Worm (Caenorhabditis elegans) whole organism, late embryonic: Measurements from ENCODE around the gene fut-4.

ENCODE experiments used
- C38D4.7 ChIP-seq: fragments of 200-800 bp; sonication (Bioruptor generic); optimal IDR thresholded peaks from 2 replicates; lab custom pipeline; 2018; ENCODE audit warnings: mild to moderate bottlenecking, missing genetic modification characterization, moderate library complexity, missing compliant biosample characterization
- T23F11.4 ChIP-seq: fragments of 200-800 bp; sonication (Bioruptor generic); optimal IDR thresholded peaks from 2 replicates; lab custom pipeline; 2018; ENCODE audit warnings: mild to moderate bottlenecking, missing genetic modification characterization, missing compliant biosample characterization
- ama-1 ChIP-seq: fragments of 150-350 bp; optimal IDR thresholded peaks from 2 replicates; lab custom pipeline; 2014
- ceh-14 ChIP-seq: sonication (generic microtip); optimal IDR thresholded peaks from 2 replicates; lab custom pipeline; 2016; ENCODE audit warnings: missing genotype, missing genetic modification characterization, missing compliant biosample characterization
- ceh-18 ChIP-seq: sonication (generic microtip); optimal IDR thresholded peaks from 2 replicates; lab custom pipeline; 2016; ENCODE audit warnings: missing genetic modification characterization, missing compliant biosample characterization
- ceh-19 ChIP-seq: fragments of 200-800 bp; sonication (Bioruptor generic); optimal IDR thresholded peaks from 2 replicates; lab custom pipeline; 2018; ENCODE audit warnings: mild to moderate bottlenecking, missing genetic modification characterization, missing compliant biosample characterization
- ceh-2 ChIP-seq: sonication (generic microtip); optimal IDR thresholded peaks from 2 replicates; lab custom pipeline; 2016; ENCODE audit warnings: missing genotype, missing genetic modification characterization, missing compliant biosample characterization
- ceh-24 ChIP-seq: sonication (generic microtip); optimal IDR thresholded peaks from 2 replicates; lab custom pipeline; 2016; ENCODE audit warnings: mild to moderate bottlenecking, missing genetic modification characterization, missing compliant biosample characterization
- ceh-31 ChIP-seq: sonication (generic microtip); optimal IDR thresholded peaks from 2 replicates; lab custom pipeline; 2016; ENCODE audit warnings: missing genetic modification characterization, missing compliant biosample characterization
- ceh-45 ChIP-seq: fragments of 200-800 bp; sonication (Bioruptor generic); IDR thresholded peaks from 2 replicates; pipeline ENCODE4 v1.3.6; 2022; ENCODE audit warnings: missing genetic modification reagents, missing genetic modification characterization, missing compliant biosample characterization
- che-1 ChIP-seq: sonication (generic microtip); optimal IDR thresholded peaks from 2 replicates; lab custom pipeline; 2016; ENCODE audit warnings: mild to moderate bottlenecking, missing genetic modification characterization, missing compliant biosample characterization
- dmd-4 ChIP-seq: sonication (generic microtip); optimal IDR thresholded peaks from 2 replicates; lab custom pipeline; 2016; ENCODE audit warnings: borderline replicate concordance, missing genetic modification characterization, missing compliant biosample characterization
- dve-1 ChIP-seq: sonication (generic microtip); optimal IDR thresholded peaks from 2 replicates; lab custom pipeline; 2017; ENCODE audit warnings: antibody characterized with exemption, mild to moderate bottlenecking, missing genetic modification characterization, missing compliant biosample characterization
- elt-2 ChIP-seq: sonication (generic microtip); optimal IDR thresholded peaks from 2 replicates; lab custom pipeline; 2016; ENCODE audit warnings: missing genetic modification reagents, missing genetic modification characterization, missing compliant biosample characterization
- fkh-10 ChIP-seq: fragments of 150-350 bp; optimal IDR thresholded peaks from 2 replicates; lab custom pipeline; 2014; ENCODE audit warnings: missing biosample characterization, missing genetic modification reagents, missing genetic modification characterization
- fkh-6 ChIP-seq: sonication (generic microtip); optimal IDR thresholded peaks from 2 replicates; lab custom pipeline; 2016; ENCODE audit warnings: missing genetic modification characterization, missing compliant biosample characterization
- gmeb-2 ChIP-seq: sonication (generic microtip); optimal IDR thresholded peaks from 2 replicates; lab custom pipeline; 2016; ENCODE audit warnings: missing genetic modification characterization, inconsistent platforms, missing compliant biosample characterization
- hlh-13 ChIP-seq: fragments of 200-800 bp; sonication (Bioruptor generic); optimal IDR thresholded peaks from 2 replicates; lab custom pipeline; 2018; ENCODE audit warnings: mild to moderate bottlenecking, missing genetic modification characterization, missing compliant biosample characterization
- hlh-30 ChIP-seq: sonication (generic microtip); optimal IDR thresholded peaks from 2 replicates; lab custom pipeline; 2017; ENCODE audit warnings: antibody characterized with exemption, missing genetic modification characterization, missing compliant biosample characterization; ENCODE audit not compliant: insufficient read depth
- hlh-6 ChIP-seq: sonication (generic microtip); optimal IDR thresholded peaks from 2 replicates; lab custom pipeline; 2016; ENCODE audit warnings: missing genotype, missing genetic modification characterization, missing compliant biosample characterization
- hlh-8 ChIP-seq: sonication (generic microtip); optimal IDR thresholded peaks from 2 replicates; lab custom pipeline; 2016; ENCODE audit warnings: missing genotype, missing genetic modification characterization, missing compliant biosample characterization
- lim-6 ChIP-seq: sonication (generic microtip); optimal IDR thresholded peaks from 2 replicates; lab custom pipeline; 2016; ENCODE audit warnings: missing genetic modification characterization, missing compliant biosample characterization
- nfya-1 ChIP-seq: sonication (generic microtip); optimal IDR thresholded peaks from 2 replicates; lab custom pipeline; 2017; ENCODE audit warnings: missing genetic modification characterization, mild to moderate bottlenecking, missing compliant biosample characterization, antibody characterized with exemption, moderate library complexity
- nhr-11 ChIP-seq: fragments of 150-350 bp; optimal IDR thresholded peaks from 2 replicates; lab custom pipeline; 2014; ENCODE audit warnings: missing biosample characterization, missing genetic modification characterization
- nhr-232 ChIP-seq: sonication (generic microtip); optimal IDR thresholded peaks from 2 replicates; lab custom pipeline; 2016; ENCODE audit warnings: missing genetic modification characterization, missing compliant biosample characterization
- npax-4 ChIP-seq: sonication (generic microtip); optimal IDR thresholded peaks from 2 replicates; lab custom pipeline; 2016; ENCODE audit warnings: missing genetic modification characterization, missing compliant biosample characterization
- odd-2 ChIP-seq: sonication (generic microtip); optimal IDR thresholded peaks from 2 replicates; lab custom pipeline; 2017; ENCODE audit warnings: antibody characterized with exemption, mild to moderate bottlenecking, missing genetic modification characterization, missing compliant biosample characterization
- pax-1 ChIP-seq: fragments of 150-350 bp; optimal IDR thresholded peaks from 2 replicates; lab custom pipeline; 2014; ENCODE audit warnings: missing biosample characterization, missing genetic modification characterization
- pqm-1 ChIP-seq: sonication (generic microtip); optimal IDR thresholded peaks from 2 replicates; lab custom pipeline; 2016; ENCODE audit warnings: missing genetic modification characterization, missing compliant biosample characterization
- pros-1 ChIP-seq: fragments of 150-350 bp; optimal IDR thresholded peaks from 2 replicates; lab custom pipeline; 2014; ENCODE audit warnings: missing biosample characterization, missing genetic modification reagents, missing genetic modification characterization
- ref-2 ChIP-seq: sonication (generic microtip); optimal IDR thresholded peaks from 2 replicates; lab custom pipeline; 2016; ENCODE audit warnings: missing genetic modification characterization, missing compliant biosample characterization
- sox-2 ChIP-seq: fragments of 200-800 bp; sonication (Bioruptor generic); IDR thresholded peaks from 2 replicates; pipeline ENCODE4 v1.3.6; 2022; ENCODE audit warnings: missing genetic modification reagents, missing genetic modification characterization, missing compliant biosample characterization
- tbx-2 ChIP-seq: sonication (generic microtip); optimal IDR thresholded peaks from 2 replicates; lab custom pipeline; 2016; ENCODE audit warnings: missing genetic modification characterization, missing compliant biosample characterization
- tbx-7 ChIP-seq: sonication (generic microtip); optimal IDR thresholded peaks from 2 replicates; lab custom pipeline; 2016; ENCODE audit warnings: missing genotype, missing genetic modification characterization, missing compliant biosample characterization
- ttx-3 ChIP-seq: sonication (generic microtip); optimal IDR thresholded peaks from 2 replicates; lab custom pipeline; 2016; ENCODE audit warnings: missing genetic modification reagents, missing genetic modification characterization, missing compliant biosample characterization
- unc-42 ChIP-seq: sonication (generic microtip); optimal IDR thresholded peaks from 2 replicates; lab custom pipeline; 2016; ENCODE audit warnings: missing genotype, missing genetic modification characterization, missing compliant biosample characterization
- unc-55 ChIP-seq: sonication (generic microtip); optimal IDR thresholded peaks from 2 replicates; lab custom pipeline; 2017; ENCODE audit warnings: missing biosample characterization, missing genetic modification reagents, missing genetic modification characterization
- ztf-16 ChIP-seq: sonication (generic microtip); optimal IDR thresholded peaks from 2 replicates; lab custom pipeline; 2017; ENCODE audit warnings: missing genetic modification characterization, missing compliant biosample characterization

Gene fut-4

ce11 chrII:2822435-2822920, at the start of gene fut-4, which contains the start of gene K12H6.10:
TSS of gene fut-4 (minus strand) at chrII:2822535.
TSS of gene K12H6.10 (plus strand) at chrII:2822870.
- no peak for TF ChIP-seq unc-55 (GFP tag; lab: Kevin White, UChicago)
- TF ChIP-seq ceh-31 (tag; lab: Kevin White, UChicago) = no peak
- TF ChIP-seq ztf-16 (tag; lab: Kevin White, UChicago) = no peak
- no peak for TF ChIP-seq che-1 (tag; lab: Kevin White, UChicago)
- TF ChIP-seq tbx-2 (tag; lab: Kevin White, UChicago) = no peak
- no peak for TF ChIP-seq nhr-232
- TF ChIP-seq tbx-7 (tag; lab: Kevin White, UChicago) = no peak
- no peak for TF ChIP-seq dmd-4
- TF ChIP-seq npax-4 (tag; lab: Kevin White, UChicago) = no peak
- TF ChIP-seq sox-2 (GFP tag; lab: Robert Waterston, UW) = no peak
- no peak for TF ChIP-seq nfya-1 (tag; lab: Kevin White, UChicago)

DNA sequence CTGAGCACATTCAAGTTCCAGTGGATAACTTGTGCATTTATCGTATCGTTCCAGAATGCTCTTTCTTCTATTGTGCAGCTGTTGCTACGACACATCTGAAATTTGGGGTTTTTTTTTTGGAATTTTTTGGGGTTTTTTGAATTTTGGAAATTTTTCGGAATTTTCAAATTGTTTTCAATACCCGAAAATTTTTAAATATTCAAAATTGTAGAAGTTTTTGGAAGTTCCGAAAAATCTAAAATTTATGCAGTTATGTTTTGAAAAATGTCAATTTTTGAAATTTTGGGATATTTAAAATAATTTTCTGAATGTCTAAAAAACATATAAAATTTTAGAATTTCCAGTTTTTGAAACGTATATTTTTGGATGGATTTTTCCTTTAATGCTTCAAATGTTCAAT, 49.5 kb upstream of the fut-4 start, which contains the start of gene Y110A2AL.10:
Gene Y110A2AL.10 (minus strand): TSS at position 101 of the 400 bp plus-strand sequence.
- TF ChIP-seq pax-1 (tag; lab: Kevin White, UChicago) (no peak), nhr-11 (tag; lab: Kevin White, UChicago) (no peak), pqm-1 (tag; lab: Kevin White, UChicago) (no peak), lim-6 (tag; lab: Kevin White, UChicago) (no peak), elt-2 (no peak), hlh-13 (GFP tag; lab: Kevin White, UChicago) (no peak), ceh-14 (tag; lab: Kevin White, UChicago) (no peak), T23F11.4 (no peak), ceh-31 (tag; lab: Kevin White, UChicago) (no peak), ceh-45 (GFP tag; lab: Robert Waterston, UW) (no peak), odd-2 (no peak), gmeb-2 (no peak), hlh-8 (tag; lab: Kevin White, UChicago) (no peak), ceh-19 (no peak), sox-2 (GFP tag; lab: Robert Waterston, UW) (no peak)

DNA sequence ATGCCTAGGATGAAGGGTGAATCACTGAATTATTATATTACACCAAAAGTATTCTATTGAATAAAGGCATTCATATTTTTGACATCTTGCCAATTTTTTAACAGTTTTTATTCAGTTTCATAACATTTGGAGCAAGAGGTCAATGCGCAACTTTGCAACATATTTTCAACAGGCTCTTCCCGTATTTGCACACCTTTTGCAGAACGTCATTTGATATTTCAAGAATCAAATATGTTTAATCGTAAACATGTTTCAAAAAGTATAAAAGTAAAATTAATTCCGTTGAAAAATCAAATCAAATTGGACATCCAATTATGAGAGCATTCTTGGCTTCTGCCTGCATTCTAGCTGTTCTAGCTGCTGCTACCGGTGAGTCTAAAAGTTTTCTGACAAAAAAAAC, 45.4 kb upstream of the fut-4 start, which contains the start of gene Y110A2AL.2:
Gene Y110A2AL.2 (plus strand): TSS at position 301 of the 400 bp plus-strand sequence.
- TF ChIP-seq hlh-30 (tag; lab: Kevin White, UChicago) = no peak
- TF ChIP-seq ceh-2 (tag; lab: Kevin White, UChicago) = no peak
- no peak for TF ChIP-seq ama-1
- no peak for TF ChIP-seq hlh-6
- no peak for TF ChIP-seq ceh-14 (tag; lab: Kevin White, UChicago)
- TF ChIP-seq pros-1 = no peak
- TF ChIP-seq unc-42 = no peak
- no peak for TF ChIP-seq fkh-6
- TF ChIP-seq ceh-18 (tag; lab: Kevin White, UChicago) = no peak
- TF ChIP-seq tbx-2 (tag; lab: Kevin White, UChicago) = no peak
- no peak for TF ChIP-seq ceh-24 (tag; lab: Kevin White, UChicago)
- TF ChIP-seq C38D4.7 (GFP tag; lab: Kevin White, UChicago) = no peak
- no peak for TF ChIP-seq hlh-8 (tag; lab: Kevin White, UChicago)
- TF ChIP-seq ztf-16 (tag; lab: Kevin White, UChicago) = no peak
- TF ChIP-seq dve-1 (tag; lab: Kevin White, UChicago) = no peak
- no peak for TF ChIP-seq ref-2 (tag; lab: Kevin White, UChicago)
- TF ChIP-seq ttx-3 = no peak
- no peak for TF ChIP-seq fkh-10 (GFP tag; lab: Kevin White, UChicago)
